Worm (Caenorhabditis elegans) whole organism, late embryonic: ENCODE measurements around the gene B0361.9.

ENCODE experiments used
- C08G9.2 ChIP-seq: sonication (generic microtip); optimal IDR thresholded peaks from 2 replicates; lab custom pipeline; 2016; ENCODE audit warnings: mild to moderate bottlenecking, missing genetic modification characterization, moderate library complexity, missing compliant biosample characterization
- Y22D7AL.16 ChIP-seq: sonication (generic microtip); optimal IDR thresholded peaks from 2 replicates; lab custom pipeline; 2016; ENCODE audit warnings: missing genetic modification characterization, missing compliant biosample characterization
- ahr-1 ChIP-seq: sonication (generic microtip); optimal IDR thresholded peaks from 2 replicates; lab custom pipeline; 2016; ENCODE audit warnings: missing genetic modification characterization, missing compliant biosample characterization
- ama-1 ChIP-seq: fragments of 150-350 bp; optimal IDR thresholded peaks from 2 replicates; lab custom pipeline; 2014
- ceh-14 ChIP-seq: sonication (generic microtip); optimal IDR thresholded peaks from 2 replicates; lab custom pipeline; 2016; ENCODE audit warnings: missing genotype, missing genetic modification characterization, missing compliant biosample characterization
- ceh-18 ChIP-seq: sonication (generic microtip); optimal IDR thresholded peaks from 2 replicates; lab custom pipeline; 2016; ENCODE audit warnings: missing genetic modification characterization, missing compliant biosample characterization
- ceh-19 ChIP-seq: fragments of 200-800 bp; sonication (Bioruptor generic); optimal IDR thresholded peaks from 2 replicates; lab custom pipeline; 2018; ENCODE audit warnings: mild to moderate bottlenecking, missing genetic modification characterization, missing compliant biosample characterization
- ceh-22 ChIP-seq: sonication (generic microtip); optimal IDR thresholded peaks from 2 replicates; lab custom pipeline; 2017; ENCODE audit warnings: missing biosample characterization, missing genetic modification characterization
- ceh-24 ChIP-seq: sonication (generic microtip); optimal IDR thresholded peaks from 2 replicates; lab custom pipeline; 2016; ENCODE audit warnings: mild to moderate bottlenecking, missing genetic modification characterization, missing compliant biosample characterization
- ceh-30 ChIP-seq: fragments of 150-350 bp; optimal IDR thresholded peaks from 2 replicates; lab custom pipeline; 2014; ENCODE audit warnings: missing biosample characterization, missing genetic modification characterization
- ceh-45 ChIP-seq: fragments of 200-800 bp; sonication (Bioruptor generic); IDR thresholded peaks from 2 replicates; pipeline ENCODE4 v1.3.6; 2022; ENCODE audit warnings: missing genetic modification reagents, missing genetic modification characterization, missing compliant biosample characterization
- ceh-9 ChIP-seq: sonication (generic microtip); optimal IDR thresholded peaks from 2 replicates; lab custom pipeline; 2016; ENCODE audit warnings: mild to moderate bottlenecking, missing genetic modification characterization, inconsistent platforms, missing compliant biosample characterization
- che-1 ChIP-seq: sonication (generic microtip); optimal IDR thresholded peaks from 2 replicates; lab custom pipeline; 2016; ENCODE audit warnings: mild to moderate bottlenecking, missing genetic modification characterization, missing compliant biosample characterization
- dve-1 ChIP-seq: sonication (generic microtip); optimal IDR thresholded peaks from 2 replicates; lab custom pipeline; 2017; ENCODE audit warnings: antibody characterized with exemption, mild to moderate bottlenecking, missing genetic modification characterization, missing compliant biosample characterization
- elt-4 ChIP-seq: sonication (generic microtip); optimal IDR thresholded peaks from 2 replicates; lab custom pipeline; 2016; ENCODE audit warnings: missing genetic modification characterization, missing compliant biosample characterization
- eyg-1 ChIP-seq: sonication (generic microtip); optimal IDR thresholded peaks from 2 replicates; lab custom pipeline; 2016; ENCODE audit warnings: missing genotype, missing genetic modification characterization, missing compliant biosample characterization
- fkh-10 ChIP-seq: fragments of 150-350 bp; optimal IDR thresholded peaks from 2 replicates; lab custom pipeline; 2014; ENCODE audit warnings: missing biosample characterization, missing genetic modification reagents, missing genetic modification characterization
- fkh-6 ChIP-seq: sonication (generic microtip); optimal IDR thresholded peaks from 2 replicates; lab custom pipeline; 2016; ENCODE audit warnings: missing genetic modification characterization, missing compliant biosample characterization
- gmeb-2 ChIP-seq: sonication (generic microtip); optimal IDR thresholded peaks from 2 replicates; lab custom pipeline; 2016; ENCODE audit warnings: missing genetic modification characterization, inconsistent platforms, missing compliant biosample characterization
- hlh-6 ChIP-seq: sonication (generic microtip); optimal IDR thresholded peaks from 2 replicates; lab custom pipeline; 2016; ENCODE audit warnings: missing genotype, missing genetic modification characterization, missing compliant biosample characterization
- lim-6 ChIP-seq: sonication (generic microtip); optimal IDR thresholded peaks from 2 replicates; lab custom pipeline; 2016; ENCODE audit warnings: missing genetic modification characterization, missing compliant biosample characterization
- madf-2 ChIP-seq: sonication (generic microtip); optimal IDR thresholded peaks from 2 replicates; lab custom pipeline; 2017; ENCODE audit warnings: missing genetic modification characterization, missing compliant biosample characterization
- mec-3 ChIP-seq: sonication (generic microtip); optimal IDR thresholded peaks from 2 replicates; lab custom pipeline; 2016; ENCODE audit warnings: borderline replicate concordance, missing genetic modification characterization, missing compliant biosample characterization
- nfya-1 ChIP-seq: sonication (generic microtip); optimal IDR thresholded peaks from 2 replicates; lab custom pipeline; 2017; ENCODE audit warnings: missing genetic modification characterization, mild to moderate bottlenecking, missing compliant biosample characterization, antibody characterized with exemption, moderate library complexity
- nhr-232 ChIP-seq: sonication (generic microtip); optimal IDR thresholded peaks from 2 replicates; lab custom pipeline; 2016; ENCODE audit warnings: missing genetic modification characterization, missing compliant biosample characterization
- npax-4 ChIP-seq: sonication (generic microtip); optimal IDR thresholded peaks from 2 replicates; lab custom pipeline; 2016; ENCODE audit warnings: missing genetic modification characterization, missing compliant biosample characterization
- pag-3 ChIP-seq: sonication (generic microtip); optimal IDR thresholded peaks from 2 replicates; lab custom pipeline; 2016; ENCODE audit warnings: missing compliant biosample characterization, missing genetic modification characterization, borderline replicate concordance
- pat-9 ChIP-seq: fragments of 200-800 bp; sonication (Bioruptor generic); optimal IDR thresholded peaks from 2 replicates; lab custom pipeline; 2018; ENCODE audit warnings: mild to moderate bottlenecking, missing genetic modification characterization, moderate library complexity, missing compliant biosample characterization
- pax-1 ChIP-seq: fragments of 150-350 bp; optimal IDR thresholded peaks from 2 replicates; lab custom pipeline; 2014; ENCODE audit warnings: missing biosample characterization, missing genetic modification characterization
- pros-1 ChIP-seq: fragments of 150-350 bp; optimal IDR thresholded peaks from 2 replicates; lab custom pipeline; 2014; ENCODE audit warnings: missing biosample characterization, missing genetic modification reagents, missing genetic modification characterization
- ref-2 ChIP-seq: sonication (generic microtip); optimal IDR thresholded peaks from 2 replicates; lab custom pipeline; 2016; ENCODE audit warnings: missing genetic modification characterization, missing compliant biosample characterization
- rnt-1 ChIP-seq: sonication (generic microtip); optimal IDR thresholded peaks from 2 replicates; lab custom pipeline; 2016; ENCODE audit warnings: missing genetic modification characterization, missing compliant biosample characterization
- sox-2 ChIP-seq: fragments of 200-800 bp; sonication (Bioruptor generic); IDR thresholded peaks from 2 replicates; pipeline ENCODE4 v1.3.6; 2022; ENCODE audit warnings: missing genetic modification reagents, missing genetic modification characterization, missing compliant biosample characterization
- syd-9 ChIP-seq: sonication (generic microtip); optimal IDR thresholded peaks from 2 replicates; lab custom pipeline; 2016; ENCODE audit warnings: mild to moderate bottlenecking, missing genetic modification characterization, moderate library complexity, missing compliant biosample characterization
- tbx-7 ChIP-seq: sonication (generic microtip); optimal IDR thresholded peaks from 2 replicates; lab custom pipeline; 2016; ENCODE audit warnings: missing genotype, missing genetic modification characterization, missing compliant biosample characterization
- ttx-3 ChIP-seq: sonication (generic microtip); optimal IDR thresholded peaks from 2 replicates; lab custom pipeline; 2016; ENCODE audit warnings: missing genetic modification reagents, missing genetic modification characterization, missing compliant biosample characterization
- zip-5 ChIP-seq: sonication (generic microtip); optimal IDR thresholded peaks from 2 replicates; lab custom pipeline; 2016; ENCODE audit warnings: missing genetic modification characterization, missing compliant biosample characterization

The B0361.9 gene

ce11 chrIII:7329155-7329732 is 29.8 kb upstream of the B0361.9 start, which contains the start of gene lab-2:
lab-2 (minus strand) TSS chrIII:7329607.
- TF ChIP-seq ceh-14: no peak
- TF ChIP-seq, all 69 proteins: peak for 0

- no peak for TF ChIP-seq mec-3
- no peak for TF ChIP-seq tbx-7
- TF ChIP-seq madf-2 (tag; lab: Kevin White, UChicago): no peak
- no peak for TF ChIP-seq che-1 (tag; lab: Kevin White, UChicago)
- no peak for TF ChIP-seq ceh-24 (tag; lab: Kevin White, UChicago)
- no peak for TF ChIP-seq eyg-1 (tag; lab: Kevin White, UChicago)
- no peak for TF ChIP-seq elt-4 (tag; lab: Kevin White, UChicago)
- no peak for TF ChIP-seq syd-9 (tag; lab: Kevin White, UChicago)
- TF ChIP-seq rnt-1 (tag; lab: Kevin White, UChicago): no peak
- no peak for TF ChIP-seq pros-1
- TF ChIP-seq zip-5 (tag; lab: Kevin White, UChicago): no peak
- no peak for TF ChIP-seq fkh-10 (GFP tag; lab: Kevin White, UChicago)
- no peak for TF ChIP-seq ttx-3 (tag; lab: Kevin White, UChicago)
- TF ChIP-seq ref-2 (tag; lab: Kevin White, UChicago): no peak
- no peak for TF ChIP-seq lim-6 (tag; lab: Kevin White, UChicago)
Observed at ce11 chrIII:7323331-7323730, 23.9 kb upstream of the B0361.9 start.

- TF ChIP-seq ceh-30 (tag; lab: Kevin White, UChicago) (no peak), ahr-1 (tag; lab: Kevin White, UChicago) (no peak), pag-3 (tag; lab: Kevin White, UChicago) (no peak), gmeb-2 (no peak), nhr-232 (tag; lab: Kevin White, UChicago) (no peak), che-1 (tag; lab: Kevin White, UChicago) (no peak), npax-4 (tag; lab: Kevin White, UChicago) (no peak), ama-1 (no peak), nfya-1 (tag; lab: Kevin White, UChicago) (no peak), C08G9.2 (no peak), ceh-18 (tag; lab: Kevin White, UChicago) (no peak), zip-5 (tag; lab: Kevin White, UChicago) (no peak), sox-2 (no peak)
Observed at ce11 chrIII:7322018-7322417, 22.6 kb upstream of the B0361.9 start.

ce11 chrIII:7319390-7319789 is 20.0 kb upstream of the B0361.9 start, which contains the start of gene F56C9.8:
F56C9.8 (minus strand) TSS chrIII:7319509.
- TF ChIP-seq ceh-22 (tag; lab: Kevin White, UChicago) (no peak), elt-4 (tag; lab: Kevin White, UChicago) (no peak), Y22D7AL.16 (tag; lab: Kevin White, UChicago) (no peak), pat-9 (no peak), nfya-1 (tag; lab: Kevin White, UChicago) (no peak), ama-1 (no peak), che-1 (tag; lab: Kevin White, UChicago) (no peak), hlh-6 (no peak), nhr-232 (tag; lab: Kevin White, UChicago) (no peak), dve-1 (tag; lab: Kevin White, UChicago) (no peak), ceh-45 (GFP tag; lab: Robert Waterston, UW) (no peak), ceh-9 (tag; lab: Kevin White, UChicago) (no peak)

ce11 chrIII:7317354-7317753 is 17.9 kb upstream of the B0361.9 start:
- TF ChIP-seq pax-1 (tag; lab: Kevin White, UChicago) (peak; percentile 14), ceh-19 (GFP tag; lab: Kevin White, UChicago) (peak; percentile 33), fkh-6 (tag; lab: Kevin White, UChicago) (no peak), C08G9.2 (no peak)
- TF ChIP-seq, all 69 proteins: peak for 2
